Fruit fly (Drosophila melanogaster): ENCODE results near the gene CG15522.

DNA sequence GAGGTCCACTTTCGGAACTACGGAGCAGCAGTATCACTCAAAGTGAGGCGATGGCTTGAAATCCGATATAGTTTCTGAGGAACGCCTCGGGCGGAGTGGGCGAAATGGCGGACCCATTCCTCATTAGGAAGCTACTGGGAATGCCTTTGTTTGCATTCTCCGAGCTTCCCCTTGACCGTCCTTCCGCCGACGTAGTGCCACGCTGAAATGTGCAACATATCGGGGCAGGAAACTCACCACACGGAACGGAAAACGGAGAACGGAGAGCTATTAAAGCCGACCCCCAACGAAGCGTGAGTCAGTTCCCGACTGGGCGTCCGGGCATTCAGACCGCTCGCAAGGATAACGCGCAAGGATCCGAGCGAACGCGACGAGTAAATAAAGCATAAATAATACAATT lies at the start of gene CG15522:
- TF ChIP-seq CG32264 (GFP tag; optimal IDR thresholded peaks at IDR 0.05) (no peak), Vsx2 (GFP tag; optimal IDR thresholded peaks at IDR 0.05; ENCODE audit: partially characterized antibody) (no peak), Hr78 (GFP tag; optimal IDR thresholded peaks at IDR 0.05) (no peak), sage (GFP tag; optimal IDR thresholded peaks at IDR 0.05) (no peak), rgr (GFP tag; optimal IDR thresholded peaks at IDR 0.05) (no peak), psq (GFP tag; optimal IDR thresholded peaks at IDR 0.05) (no peak), ey (GFP tag; optimal IDR thresholded peaks at IDR 0.05) (no peak), fru (GFP tag; optimal IDR thresholded peaks at IDR 0.05) (no peak), pan (optimal IDR thresholded peaks at IDR 0.05) (no peak), Myc (optimal IDR thresholded peaks at IDR 0.05) (no peak), sv (GFP tag; optimal IDR thresholded peaks at IDR 0.05) (no peak), Dfd (GFP tag; optimal IDR thresholded peaks at IDR 0.05) (no peak), foxo (GFP tag; optimal IDR thresholded peaks at IDR 0.05) (no peak)

Measured in whole organism, wandering third instar larva.